Worm (Caenorhabditis elegans): ENCODE data around the gene swip-10.

swip-10 gene

ce11 chrX:2130141-2130540 is 12.1 kb upstream of the swip-10 start, which contains the start of gene F53B1.8:
Gene F53B1.8 (minus strand): TSS chrX:2130241.
- TF ChIP-seq ccch-3 (GFP tag; optimal IDR thresholded peaks at IDR 0.05) (no peak), hrde-1 (tag; optimal IDR thresholded peaks at IDR 0.05; ENCODE audit: borderline replicate concordance) (no peak), egl-18 (GFP tag; IDR thresholded peaks at IDR 0.05) (no peak), atf-7 (tag; optimal IDR thresholded peaks at IDR 0.05) (no peak), zfh-2 (GFP tag; conservative IDR thresholded peaks at IDR 0.05) (no peak), dpff-1 (tag; optimal IDR thresholded peaks at IDR 0.05) (no peak), sdz-38 (tag; optimal IDR thresholded peaks at IDR 0.05) (no peak), somi-1 (GFP tag; optimal IDR thresholded peaks at IDR 0.05) (no peak), ceh-79 (tag; optimal IDR thresholded peaks at IDR 0.05) (no peak), Y53F4B.3 (GFP tag; IDR thresholded peaks at IDR 0.05) (no peak), ceh-27 (GFP tag; optimal IDR thresholded peaks at IDR 0.05) (no peak), bed-1 (GFP tag; IDR thresholded peaks at IDR 0.05) (no peak)

- TF ChIP-seq mes-4 (tag; optimal IDR thresholded peaks at IDR 0.05), result no peak
- TF ChIP-seq F22D6.2 (tag; optimal IDR thresholded peaks at IDR 0.05), result no peak
- no peak for TF ChIP-seq ekl-4 (GFP tag; IDR thresholded peaks at IDR 0.05)
- no peak for TF ChIP-seq ceh-79 (tag; optimal IDR thresholded peaks at IDR 0.05)
- TF ChIP-seq T26A5.8 (tag; optimal IDR thresholded peaks at IDR 0.05), result no peak
- no peak for TF ChIP-seq bed-2 (GFP tag; IDR thresholded peaks at IDR 0.05)
- TF ChIP-seq mxl-1 (tag; optimal IDR thresholded peaks at IDR 0.05), result no peak
- no peak for TF ChIP-seq nhr-80 (tag; optimal IDR thresholded peaks at IDR 0.05)
- no peak for TF ChIP-seq die-1 (tag; optimal IDR thresholded peaks at IDR 0.05)
- no peak for TF ChIP-seq nhr-27 (tag; optimal IDR thresholded peaks at IDR 0.05)
- TF ChIP-seq lin-35 (GFP tag; optimal IDR thresholded peaks at IDR 0.05), result no peak
- no peak for TF ChIP-seq ceh-27 (GFP tag; optimal IDR thresholded peaks at IDR 0.05)
- TF ChIP-seq ztf-26 (tag; optimal IDR thresholded peaks at IDR 0.05), result no peak
- no peak for TF ChIP-seq somi-1 (GFP tag; optimal IDR thresholded peaks at IDR 0.05)
- TF ChIP-seq B0035.1 (tag; optimal IDR thresholded peaks at IDR 0.05), result no peak
These were observed 2.9 kb upstream of the swip-10 start, which contains the start of gene gpa-5 for ce11 chrX:2120961-2121360. Gene gpa-5 (minus strand): TSS chrX:2121061.

ce11 chrX:2116304-2116867 is 1.7 kb downstream of the swip-10 start:
- TF ChIP-seq dox-1 (GFP tag; IDR thresholded peaks at IDR 0.05) (peak; percentile 47; the same call in 1 of the 2 replicates), nhr-80 (tag; optimal IDR thresholded peaks at IDR 0.05) (no peak), B0035.1 (tag; optimal IDR thresholded peaks at IDR 0.05) (no peak), madf-10 (tag; optimal IDR thresholded peaks at IDR 0.05) (no peak), aptf-2 (GFP tag; conservative IDR thresholded peaks at IDR 0.05) (no peak), ceh-58 (GFP tag; IDR thresholded peaks at IDR 0.05) (0 out of 2 replicates have a peak, but pooled peaks have one; percentile 40)

- TF ChIP-seq snpc-4 (GFP tag; optimal IDR thresholded peaks at IDR 0.05) (no peak), snpc-4 (tag; optimal IDR thresholded peaks at IDR 0.05) (no peak), atf-7 (tag; optimal IDR thresholded peaks at IDR 0.05) (no peak), lsy-27 (tag; optimal IDR thresholded peaks at IDR 0.05; ENCODE audit: borderline replicate concordance, insufficient read depth) (no peak)
These were observed 3.9 kb downstream of the swip-10 start for ce11 chrX:2114171-2114570.

- no peak for TF ChIP-seq ama-1 (optimal IDR thresholded peaks at IDR 0.05)
- TF ChIP-seq ama-1 (GFP tag; optimal IDR thresholded peaks at IDR 0.05), result no peak
- TF ChIP-seq ceh-40 (GFP tag; IDR thresholded peaks at IDR 0.05), result no peak
- no peak for TF ChIP-seq B0336.3 (GFP tag; IDR thresholded peaks at IDR 0.05)
- no peak for TF ChIP-seq cebp-1 (GFP tag; IDR thresholded peaks at IDR 0.05)
- no peak for TF ChIP-seq cebp-1 (tag; optimal IDR thresholded peaks at IDR 0.05)
- TF ChIP-seq nfya-2 (GFP tag; IDR thresholded peaks at IDR 0.05), result no peak
- no peak for TF ChIP-seq dpff-1 (tag; optimal IDR thresholded peaks at IDR 0.05)
- TF ChIP-seq Y79H2A.3 (GFP tag; conservative IDR thresholded peaks at IDR 0.05), result no peak
- TF ChIP-seq aptf-2 (GFP tag; conservative IDR thresholded peaks at IDR 0.05), result no peak
- TF ChIP-seq ztf-6 (GFP tag; IDR thresholded peaks at IDR 0.05), result no peak
- no peak for TF ChIP-seq ceh-100 (GFP tag; IDR thresholded peaks at IDR 0.05)
- TF ChIP-seq nhr-90 (tag; optimal IDR thresholded peaks at IDR 0.05), result no peak
- no peak for TF ChIP-seq ceh-58 (GFP tag; IDR thresholded peaks at IDR 0.05)
These were observed 5.1 kb downstream of the swip-10 start, which contains the start of gene bus-5 for ce11 chrX:2113004-2113403. Gene bus-5 (minus strand): TSS chrX:2113104.
